Fruit fly (Drosophila melanogaster) whole organism, embryonic: ENCODE results near the gene Snr1.

Source experiments
- Antp ChIP-seq: fragments of 200-800 bp; sonication (Bioruptor generic); optimal IDR thresholded peaks from 3 replicates; lab custom pipeline; 2016; ENCODE audit warnings: missing biosample characterization, missing genetic modification characterization
- Bdp1 ChIP-seq: fragments of 200-800 bp; sonication (Bioruptor generic); optimal IDR thresholded peaks from 3 replicates; lab custom pipeline; 2016; ENCODE audit warnings: missing biosample characterization, missing genetic modification characterization
- CG10959 ChIP-seq: fragments of 200-800 bp; sonication (Bioruptor generic); IDR thresholded peaks from 2 replicates; pipeline ENCODE4 v1.3.6; 2022; ENCODE audit warnings: missing biosample characterization, missing genetic modification characterization
- CG16863 ChIP-seq: fragments of 200-800 bp; sonication (Bioruptor generic); optimal IDR thresholded peaks from 3 replicates; lab custom pipeline; 2016; ENCODE audit warnings: missing biosample characterization, missing genetic modification characterization
- CG18619 ChIP-seq: fragments of 200-800 bp; sonication (Bioruptor generic); optimal IDR thresholded peaks from 3 replicates; lab custom pipeline; 2017; ENCODE audit warnings: missing biosample characterization, mild to moderate bottlenecking, missing genetic modification characterization
- CG18764 ChIP-seq: fragments of 200-800 bp; sonication (Bioruptor generic); optimal IDR thresholded peaks from 3 replicates; lab custom pipeline; 2016; ENCODE audit warnings: missing biosample characterization, missing genetic modification characterization
- CG2120 ChIP-seq: fragments of 200-800 bp; sonication (Bioruptor generic); optimal IDR thresholded peaks from 3 replicates; lab custom pipeline; 2016; ENCODE audit warnings: missing biosample characterization, missing genetic modification characterization
- CG2202 ChIP-seq: fragments of 200-800 bp; sonication (Bioruptor generic); optimal IDR thresholded peaks from 2 replicates; lab custom pipeline; 2018; ENCODE audit warnings: missing biosample characterization, mild to moderate bottlenecking, missing genetic modification characterization
- CG30403 ChIP-seq: fragments of 200-800 bp; sonication (Bioruptor generic); optimal IDR thresholded peaks from 3 replicates; lab custom pipeline; 2016; ENCODE audit warnings: missing biosample characterization, missing genetic modification characterization
- CG31365 ChIP-seq: fragments of 200-800 bp; sonication (Bioruptor generic); optimal IDR thresholded peaks from 2 replicates; lab custom pipeline; 2018; ENCODE audit warnings: missing biosample characterization, mild to moderate bottlenecking, missing genetic modification characterization
- CG3407 ChIP-seq: fragments of 200-800 bp; sonication (Bioruptor generic); optimal IDR thresholded peaks from 2 replicates; lab custom pipeline; 2018; ENCODE audit warnings: missing biosample characterization, mild to moderate bottlenecking, missing genetic modification characterization
- CG34422 ChIP-seq: fragments of 200-800 bp; sonication (Bioruptor generic); IDR thresholded peaks from 3 replicates; pipeline ENCODE4 v1.3.6; 2022; ENCODE audit warnings: missing biosample characterization, missing genetic modification characterization
- CG4328 ChIP-seq: fragments of 200-800 bp; sonication (Bioruptor generic); optimal IDR thresholded peaks from 3 replicates; lab custom pipeline; 2017; ENCODE audit warnings: missing biosample characterization, missing genetic modification reagents, missing genetic modification characterization
- CG43689 ChIP-seq: fragments of 200-800 bp; sonication (Bioruptor generic); IDR thresholded peaks from 2 replicates; pipeline ENCODE4 v1.3.6; 2022; ENCODE audit warnings: missing biosample characterization, missing genetic modification characterization
- CG9817 ChIP-seq: fragments of 200-800 bp; sonication (Bioruptor generic); optimal IDR thresholded peaks from 2 replicates; lab custom pipeline; 2018; ENCODE audit warnings: missing biosample characterization, mild to moderate bottlenecking, missing genetic modification characterization, moderate library complexity
- Dfd ChIP-seq, 2 experiments: fragments of >200 bp; optimal IDR thresholded peaks; 2 replicates each; lab custom pipeline; 2017; ENCODE audit warnings: missing biosample characterization in 2 of 2, missing genetic modification characterization in 2 of 2
- Doc3 ChIP-seq: fragments of 200-800 bp; sonication (Bioruptor generic); IDR thresholded peaks from 3 replicates; pipeline ENCODE4 v1.3.6; 2022; ENCODE audit warnings: missing biosample characterization, missing genetic modification characterization; ENCODE audit not compliant: partially characterized antibody
- E2f1 ChIP-seq: fragments of 200-800 bp; sonication (Bioruptor generic); IDR thresholded peaks from 2 replicates; pipeline ENCODE4 v1.3.6; 2022; ENCODE audit warnings: missing biosample characterization, missing genetic modification characterization
- Gug ChIP-seq: fragments of 200-800 bp; sonication (Bioruptor generic); IDR thresholded peaks from 4 replicates; pipeline ENCODE4 v1.3.6; 2022; ENCODE audit warnings: missing biosample characterization, missing genetic modification characterization
- HmgD ChIP-seq: fragments of 200-800 bp; sonication (Bioruptor generic); optimal IDR thresholded peaks from 3 replicates; lab custom pipeline; 2016; ENCODE audit warnings: missing biosample characterization, missing genetic modification characterization
- Hr78 ChIP-seq, 2 experiments: fragments of 200-800 bp in 1 of 2; fragments of >200 bp in 1 of 2; sonication (Bioruptor generic) in 1 of 2; optimal IDR thresholded peaks; 2 replicates each; lab custom pipeline; 2017 to 2019; ENCODE audit warnings: missing biosample characterization in 2 of 2, missing genetic modification characterization in 2 of 2, mild to moderate bottlenecking in 1 of 2, moderate library complexity in 1 of 2
- Lhr ChIP-seq: fragments of 200-800 bp; sonication (Bioruptor generic); optimal IDR thresholded peaks from 3 replicates; lab custom pipeline; 2017; ENCODE audit warnings: mild to moderate bottlenecking, missing biosample characterization, missing genetic modification reagents, missing genetic modification characterization
- MESR4 ChIP-seq: fragments of 200-800 bp; sonication (Bioruptor generic); optimal IDR thresholded peaks from 2 replicates; lab custom pipeline; 2018; ENCODE audit warnings: missing biosample characterization, mild to moderate bottlenecking, missing genetic modification characterization, moderate library complexity
- NFAT ChIP-seq: fragments of 200-800 bp; sonication (Bioruptor generic); IDR thresholded peaks from 2 replicates; pipeline ENCODE4 v1.3.6; 2022; ENCODE audit warnings: missing biosample characterization, missing genetic modification characterization
- Neu2 ChIP-seq: fragments of 200-800 bp; sonication (Bioruptor generic); optimal IDR thresholded peaks from 3 replicates; lab custom pipeline; 2016; ENCODE audit warnings: missing biosample characterization, missing genetic modification characterization, borderline replicate concordance
- Opbp ChIP-seq: fragments of 200-800 bp; sonication (Bioruptor generic); IDR thresholded peaks from 3 replicates; pipeline ENCODE4 v1.3.6; 2022; ENCODE audit warnings: missing biosample characterization, missing genetic modification characterization; ENCODE audit not compliant: partially characterized antibody
- Ravus ChIP-seq: fragments of 200-800 bp; sonication (Bioruptor generic); IDR thresholded peaks from 2 replicates; pipeline ENCODE4 v1.3.6; 2022; ENCODE audit warnings: missing biosample characterization, missing genetic modification characterization
- Scr ChIP-seq: fragments of 200-800 bp; sonication (Bioruptor generic); IDR thresholded peaks from 2 replicates; pipeline ENCODE4 v1.3.6; 2022; ENCODE audit warnings: missing biosample characterization, missing genetic modification characterization; ENCODE audit not compliant: partially characterized antibody
- Sox100B ChIP-seq: fragments of 200-800 bp; sonication (Bioruptor generic); optimal IDR thresholded peaks from 3 replicates; lab custom pipeline; 2018; ENCODE audit warnings: missing biosample characterization, mild to moderate bottlenecking, missing genetic modification characterization
- Xbp1 ChIP-seq: fragments of 200-800 bp; sonication (Bioruptor generic); optimal IDR thresholded peaks from 3 replicates; lab custom pipeline; 2016; ENCODE audit warnings: missing biosample characterization, mild to moderate bottlenecking, missing genetic modification characterization
- ap ChIP-seq: fragments of 200-800 bp; sonication (Bioruptor generic); IDR thresholded peaks from 2 replicates; pipeline ENCODE4 v1.3.6; 2022; ENCODE audit warnings: missing biosample characterization, missing genetic modification characterization
- ara ChIP-seq: fragments of 200-800 bp; sonication (Bioruptor generic); IDR thresholded peaks from 2 replicates; pipeline ENCODE4 v1.3.6; 2022; ENCODE audit warnings: missing biosample characterization, missing genetic modification characterization
- az2 ChIP-seq: fragments of 200-800 bp; sonication (Bioruptor generic); optimal IDR thresholded peaks from 3 replicates; lab custom pipeline; 2016; ENCODE audit warnings: missing biosample characterization, missing genetic modification characterization
- bcd ChIP-seq: fragments of 200-800 bp; sonication (Bioruptor generic); optimal IDR thresholded peaks from 2 replicates; lab custom pipeline; 2017; ENCODE audit warnings: missing biosample characterization, mild to moderate bottlenecking, missing genetic modification characterization
- cwo ChIP-seq: fragments of 200-800 bp; sonication (Bioruptor generic); optimal IDR thresholded peaks from 3 replicates; lab custom pipeline; 2017; ENCODE audit warnings: missing biosample characterization, missing genetic modification characterization, mild to moderate bottlenecking, moderate library complexity, missing genetic modification reagents
- danr ChIP-seq: fragments of 200-800 bp; sonication (Bioruptor generic); IDR thresholded peaks from 2 replicates; pipeline ENCODE4 v1.3.6; 2022; ENCODE audit warnings: missing biosample characterization, missing genetic modification characterization
- fd96Cb ChIP-seq: fragments of 200-800 bp; sonication (Bioruptor generic); optimal IDR thresholded peaks from 2 replicates; lab custom pipeline; 2018; ENCODE audit warnings: missing biosample characterization, mild to moderate bottlenecking, missing genetic modification characterization, moderate library complexity
- ham ChIP-seq: fragments of 200-800 bp; sonication (Bioruptor generic); IDR thresholded peaks from 2 replicates; pipeline ENCODE4 v1.3.6; 2022; ENCODE audit warnings: missing biosample characterization, missing genetic modification characterization
- nmo ChIP-seq: fragments of 200-800 bp; sonication (Bioruptor generic); optimal IDR thresholded peaks from 2 replicates; lab custom pipeline; 2018; ENCODE audit warnings: missing biosample characterization, mild to moderate bottlenecking, missing genetic modification characterization, moderate library complexity
- row ChIP-seq: fragments of 200-800 bp; sonication (Bioruptor generic); IDR thresholded peaks from 3 replicates; pipeline ENCODE4 v1.3.6; 2022; ENCODE audit warnings: missing biosample characterization, missing genetic modification characterization
- sd ChIP-seq: fragments of 200-800 bp; sonication (Bioruptor generic); optimal IDR thresholded peaks from 3 replicates; lab custom pipeline; 2018; ENCODE audit warnings: missing biosample characterization, mild to moderate bottlenecking, missing genetic modification characterization, moderate library complexity
- slp2 ChIP-seq: fragments of 200-800 bp; sonication (Bioruptor generic); optimal IDR thresholded peaks from 2 replicates; lab custom pipeline; 2016; ENCODE audit warnings: missing biosample characterization, missing genetic modification characterization
- sna ChIP-seq: fragments of 200-800 bp; sonication (Bioruptor generic); IDR thresholded peaks from 2 replicates; pipeline ENCODE4 v1.3.6; 2022; ENCODE audit warnings: missing biosample characterization, missing genetic modification characterization; ENCODE audit not compliant: partially characterized antibody
- sqz ChIP-seq: fragments of 200-800 bp; sonication (Bioruptor generic); optimal IDR thresholded peaks from 3 replicates; lab custom pipeline; 2018; ENCODE audit warnings: missing biosample characterization, mild to moderate bottlenecking, missing genetic modification characterization
- ssp ChIP-seq: fragments of 200-800 bp; sonication (Bioruptor generic); IDR thresholded peaks from 2 replicates; pipeline ENCODE4 v1.3.6; 2022; ENCODE audit warnings: missing biosample characterization, missing genetic modification characterization
- tll ChIP-seq, 2 experiments: fragments of 200-800 bp in 1 of 2; fragments of >200 bp in 1 of 2; sonication (Bioruptor generic) in 1 of 2; optimal IDR thresholded peaks; 2 replicates each; lab custom pipeline; 2017 to 2019; ENCODE audit warnings: missing biosample characterization in 2 of 2, missing genetic modification characterization in 2 of 2, mild to moderate bottlenecking in 1 of 2, moderate library complexity in 1 of 2
- tup ChIP-seq: fragments of 200-800 bp; sonication (Bioruptor generic); optimal IDR thresholded peaks from 2 replicates; lab custom pipeline; 2016; ENCODE audit warnings: missing biosample characterization, mild to moderate bottlenecking, missing genetic modification characterization, moderate library complexity
- vfl ChIP-seq: fragments of 200-800 bp; sonication (Bioruptor generic); optimal IDR thresholded peaks from 2 replicates; lab custom pipeline; 2016; ENCODE audit warnings: missing biosample characterization, missing genetic modification characterization
- wek ChIP-seq: fragments of 200-800 bp; sonication (Bioruptor generic); optimal IDR thresholded peaks from 3 replicates; lab custom pipeline; 2018; ENCODE audit warnings: missing biosample characterization, mild to moderate bottlenecking, missing genetic modification characterization, moderate library complexity
- zen ChIP-seq: fragments of 200-800 bp; sonication (Bioruptor generic); optimal IDR thresholded peaks from 3 replicates; lab custom pipeline; 2018; ENCODE audit warnings: missing biosample characterization, mild to moderate bottlenecking, missing genetic modification characterization, moderate library complexity

Snr1 gene

dm6 chr3R:5518627-5519026, 47.9 kb downstream of the Snr1 start (continued):
- TF ChIP-seq bcd (GFP tag; lab: Kevin White, UChicago) (peak; percentile 15), Dfd (GFP tag; optimal IDR thresholded peaks at IDR 0.05; lab: Kevin White, UChicago) (no peak), Doc3 (GFP tag; lab: Robert Waterston, UW) (no peak), Ravus (no peak; the same call in 1 of the 2 replicates), Hr78 (GFP tag; optimal IDR thresholded peaks at IDR 0.05; lab: Kevin White, UChicago) (no peak), ap (GFP tag; lab: Robert Waterston, UW) (0 out of 2 replicates have a peak, but pooled peaks have one; percentile 37), ham (GFP tag; lab: Robert Waterston, UW) (no peak), CG4328 (GFP tag; lab: Kevin White, UChicago) (no peak), nmo (GFP tag; lab: Kevin White, UChicago) (peak; percentile 49), sd (peak; percentile 5), tll (GFP tag; optimal IDR thresholded peaks at IDR 0.05; lab: Kevin White, UChicago) (no peak), zen (tag; lab: Kevin White, UChicago) (no peak), az2 (GFP tag; lab: Kevin White, UChicago) (peak; percentile 64), Scr (GFP tag; lab: Robert Waterston, UW) (no peak), fd96Cb (tag; lab: Kevin White, UChicago) (peak; percentile 39), E2f1 (GFP tag; lab: Robert Waterston, UW) (no peak), CG9817 (tag; lab: Kevin White, UChicago) (no peak), CG10959 (GFP tag; lab: Robert Waterston, UW) (no peak), vfl (GFP tag; lab: Kevin White, UChicago) (peak; percentile 20), HmgD (GFP tag; lab: Kevin White, UChicago) (no peak), Neu2 (GFP tag; lab: Kevin White, UChicago) (no peak), Antp (GFP tag; lab: Kevin White, UChicago) (peak; percentile 71), NFAT (GFP tag; lab: Robert Waterston, UW) (no peak), CG43689 (no peak), ara (GFP tag; lab: Robert Waterston, UW) (0 out of 2 replicates have a peak, but pooled peaks have one; percentile 8), danr (GFP tag; lab: Robert Waterston, UW) (no peak), row (GFP tag; lab: Robert Waterston, UW) (peak; percentile 61), Lhr (no peak), sna (no peak), CG2120 (peak; percentile 36), Opbp (GFP tag; lab: Robert Waterston, UW) (no peak), slp2 (GFP tag; lab: Kevin White, UChicago) (peak; percentile 43), CG16863 (GFP tag; lab: Kevin White, UChicago) (peak; percentile 65), CG34422 (GFP tag; lab: Robert Waterston, UW) (peak; percentile 51; the same call in 1 of the 3 replicates), Gug (GFP tag; lab: Robert Waterston, UW) (peak; percentile 40; the same call in 1 of the 4 replicates), Sox100B (GFP tag; lab: Kevin White, UChicago) (no peak), Xbp1 (GFP tag; lab: Kevin White, UChicago) (peak; percentile 61), ssp (GFP tag; lab: Robert Waterston, UW) (no peak), CG2202 (peak; percentile 36), wek (GFP tag; lab: Kevin White, UChicago) (no peak), cwo (GFP tag; lab: Kevin White, UChicago) (no peak), CG3407 (GFP tag; lab: Kevin White, UChicago) (peak; percentile 35), sqz (no peak), MESR4 (GFP tag; lab: Kevin White, UChicago) (no peak), CG31365 (peak; percentile 13), tup (GFP tag; lab: Kevin White, UChicago) (no peak), CG30403 (GFP tag; lab: Kevin White, UChicago) (peak; percentile 58), CG18764 (GFP tag; lab: Kevin White, UChicago) (peak; percentile 18), CG18619 (GFP tag; lab: Kevin White, UChicago) (no peak), Bdp1 (peak; percentile 34)
